Worm (Caenorhabditis elegans): ENCODE measurements around the gene npr-33.
A peak's percentile ranks its signal among the peaks of the same experiment; 100 is the strongest.

Gene npr-33

DNA sequence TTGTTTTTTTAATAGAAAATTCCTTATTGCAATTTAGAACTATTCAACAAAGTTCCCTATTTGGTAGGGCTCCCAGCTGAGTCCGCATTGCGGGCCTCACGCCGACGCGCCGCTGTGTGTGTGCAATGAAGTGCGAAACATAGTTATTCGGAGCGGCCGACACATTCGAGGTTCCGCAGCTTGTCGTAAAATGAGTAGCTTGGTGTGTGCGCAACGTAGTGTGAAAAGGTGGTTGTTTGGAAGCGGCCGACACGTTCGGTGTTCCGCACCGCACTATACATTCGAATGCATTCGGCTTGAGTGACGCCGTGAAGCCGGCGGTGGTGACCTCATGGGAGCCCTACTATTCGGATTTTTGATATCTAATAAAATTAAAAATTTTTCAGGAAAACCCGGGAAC is 43.2 kb downstream of the npr-33 start:
- TF ChIP-seq snpc-4 (tag; optimal IDR thresholded peaks at IDR 0.05) = peak; percentile 39
- TF ChIP-seq sptf-1 (tag; optimal IDR thresholded peaks at IDR 0.05) = no peak

DNA sequence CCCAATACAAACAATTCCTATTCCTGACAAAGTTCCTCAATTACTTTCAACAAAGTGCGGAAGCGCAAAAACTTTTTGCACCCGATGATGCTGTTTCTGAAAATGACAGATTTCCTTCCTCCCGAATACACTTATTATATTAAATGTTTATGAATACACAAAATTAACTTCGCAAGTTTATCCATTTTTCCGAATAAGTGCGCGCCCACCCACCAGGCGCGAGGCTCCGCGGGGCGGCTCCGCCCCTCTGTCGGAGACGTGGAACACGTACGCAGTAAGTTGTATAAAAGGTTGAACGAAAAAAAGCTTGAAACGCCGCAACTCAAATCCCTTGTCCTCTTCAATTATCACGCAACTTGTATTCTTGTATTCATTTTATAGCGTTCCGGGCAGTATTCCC is 48.3 kb downstream of the npr-33 start, which contains the start of gene C09G1.5:
Gene C09G1.5 (plus strand): TSS at position 301 of the 400 bp plus-strand sequence.
- no peak for TF ChIP-seq lsy-2 (tag; optimal IDR thresholded peaks at IDR 0.05)
- no peak for TF ChIP-seq aha-1 (tag; optimal IDR thresholded peaks at IDR 0.05)
- no peak for TF ChIP-seq unc-62 (GFP tag; optimal IDR thresholded peaks at IDR 0.05)
- no peak for TF ChIP-seq ets-5 (GFP tag; IDR thresholded peaks at IDR 0.05)
- no peak for TF ChIP-seq vab-15 (tag; optimal IDR thresholded peaks at IDR 0.05)
- no peak for TF ChIP-seq zip-4 (GFP tag; optimal IDR thresholded peaks at IDR 0.05)
- no peak for TF ChIP-seq fkh-10 (GFP tag; optimal IDR thresholded peaks at IDR 0.05)
- no peak for TF ChIP-seq jun-1 (tag; optimal IDR thresholded peaks at IDR 0.05)
- TF ChIP-seq hpl-2 (GFP tag; optimal IDR thresholded peaks at IDR 0.05) = no peak
- no peak for TF ChIP-seq fkh-8 (tag; optimal IDR thresholded peaks at IDR 0.05)
- TF ChIP-seq ces-1 (GFP tag; optimal IDR thresholded peaks at IDR 0.05) = no peak
- no peak for TF ChIP-seq C04F5.9 (tag; optimal IDR thresholded peaks at IDR 0.05)
- no peak for TF ChIP-seq egl-13 (tag; optimal IDR thresholded peaks at IDR 0.05)

Data from whole organism, L1 larva.